Worm (Caenorhabditis elegans): Measurements from ENCODE around the gene fbxb-108.

ce11 chrII:2736156-2736728, 28.5 kb upstream of the fbxb-108 start, which contains the start of gene T05A8.8:
- TF ChIP-seq ama-1 (optimal IDR thresholded peaks at IDR 0.05) (no peak), scrt-1 (GFP tag; IDR thresholded peaks at IDR 0.05) (no peak), flt-1 (GFP tag; IDR thresholded peaks at IDR 0.05) (no peak), sea-1 (GFP tag; conservative IDR thresholded peaks at IDR 0.05) (no peak), ets-7 (tag; optimal IDR thresholded peaks at IDR 0.05) (no peak), ceh-13 (GFP tag; optimal IDR thresholded peaks at IDR 0.05) (no peak), tbx-37 (GFP tag; conservative IDR thresholded peaks at IDR 0.05) (no peak), aly-1 (tag; optimal IDR thresholded peaks at IDR 0.05) (no peak), pes-1 (GFP tag; IDR thresholded peaks at IDR 0.05) (no peak), F13C5.2 (tag; optimal IDR thresholded peaks at IDR 0.05) (no peak), hnd-1 (tag; optimal IDR thresholded peaks at IDR 0.05) (no peak), tra-4 (tag; optimal IDR thresholded peaks at IDR 0.05) (no peak)
